Fruit fly (Drosophila melanogaster): Measurements from ENCODE around the gene CG32640.
A peak's percentile ranks its signal among the peaks of the same experiment; 100 is the strongest.

The CG32640 gene

dm6 chrX:13191783-13192182 is 14.0 kb downstream of the CG32640 start, which contains the start of gene CG12723:
Gene CG12723 (minus strand): TSS chrX:13191883.
- 0 out of 2 replicates have a peak, but pooled peaks have one; percentile 14 for TF ChIP-seq Awh (GFP tag; IDR thresholded peaks at IDR 0.05)
- no peak for TF ChIP-seq aop (GFP tag; IDR thresholded peaks at IDR 0.05)
- TF ChIP-seq sd (tag; optimal IDR thresholded peaks at IDR 0.05), result no peak
- 0 out of 2 replicates have a peak, but pooled peaks have one; percentile 5 for TF ChIP-seq Ptx1 (GFP tag; IDR thresholded peaks at IDR 0.05)
- TF ChIP-seq CG3163 (GFP tag; optimal IDR thresholded peaks at IDR 0.05), result no peak
- no peak for TF ChIP-seq oc (tag; optimal IDR thresholded peaks at IDR 0.05)

dm6 chrX:13192239-13192638 is 14.4 kb downstream of the CG32640 start:
- TF ChIP-seq kni (GFP tag; optimal IDR thresholded peaks at IDR 0.05), result no peak
- no peak for TF ChIP-seq Atf6 (GFP tag; IDR thresholded peaks at IDR 0.05)
- TF ChIP-seq zfh1 (GFP tag; IDR thresholded peaks at IDR 0.05), result 0 out of 3 replicates have a peak, but pooled peaks have one; percentile 30
- TF ChIP-seq Blimp-1 (GFP tag; optimal IDR thresholded peaks at IDR 0.05), result peak; percentile 92
- no peak for TF ChIP-seq CG9609 (GFP tag; optimal IDR thresholded peaks at IDR 0.05)
- TF ChIP-seq NC2β (GFP tag; optimal IDR thresholded peaks at IDR 0.05), result no peak
- TF ChIP-seq pfk (GFP tag; optimal IDR thresholded peaks at IDR 0.05), result no peak
- no peak for TF ChIP-seq CG12155 (GFP tag; optimal IDR thresholded peaks at IDR 0.05)
- no peak for TF ChIP-seq CG13296 (GFP tag; optimal IDR thresholded peaks at IDR 0.05)
- no peak for TF ChIP-seq peb (GFP tag; IDR thresholded peaks at IDR 0.05)
- no peak for TF ChIP-seq scrt (GFP tag; optimal IDR thresholded peaks at IDR 0.05)
- no peak for TF ChIP-seq CG6813 (GFP tag; optimal IDR thresholded peaks at IDR 0.05)
- no peak for TF ChIP-seq CG7357 (GFP tag; IDR thresholded peaks at IDR 0.05)
- TF ChIP-seq Pdp1 (GFP tag; optimal IDR thresholded peaks at IDR 0.05), result peak in 1 of 2 experiments; percentile 17
- TF ChIP-seq sens (GFP tag), result peak; percentile 42
- no peak for TF ChIP-seq H15 (GFP tag; IDR thresholded peaks at IDR 0.05)
- no peak for TF ChIP-seq CG4424 (GFP tag; optimal IDR thresholded peaks at IDR 0.05)

- peak; percentile 52 for TF ChIP-seq BEAF-32 (GFP tag; optimal IDR thresholded peaks at IDR 0.05)
- TF ChIP-seq amos (GFP tag; IDR thresholded peaks at IDR 0.05; ENCODE audit: partially characterized antibody), result peak; percentile 47; the same call in 1 of the 2 replicates
- peak; percentile 66; the same call in 3 of the 4 replicates for TF ChIP-seq Dll (GFP tag; IDR thresholded peaks at IDR 0.05; ENCODE audit: partially characterized antibody)
- 0 out of 3 replicates have a peak, but pooled peaks have one; percentile 11 for TF ChIP-seq CG14860 (GFP tag; IDR thresholded peaks at IDR 0.05; ENCODE audit: partially characterized antibody)
- TF ChIP-seq CG2116 (GFP tag; optimal IDR thresholded peaks at IDR 0.05), result peak; percentile 43
- peak; percentile 57 for TF ChIP-seq Scr (GFP tag; IDR thresholded peaks at IDR 0.05; ENCODE audit: partially characterized antibody)
- TF ChIP-seq Pdp1 (GFP tag; optimal IDR thresholded peaks at IDR 0.05), result peak in 1 of 2 experiments; percentile 61
- peak; percentile 71 for TF ChIP-seq CG13287 (GFP tag; IDR thresholded peaks at IDR 0.05; ENCODE audit: partially characterized antibody)
- peak; percentile 49; the same call in 1 of the 2 replicates for TF ChIP-seq MBD-R2 (GFP tag; IDR thresholded peaks at IDR 0.05)
- no peak for TF ChIP-seq grn (GFP tag; optimal IDR thresholded peaks at IDR 0.05)
- TF ChIP-seq CG34224 (GFP tag; IDR thresholded peaks at IDR 0.05; ENCODE audit: partially characterized antibody), result peak; percentile 66
- 0 out of 2 replicates have a peak, but pooled peaks have one; percentile 36 for TF ChIP-seq hbn (GFP tag; IDR thresholded peaks at IDR 0.05; ENCODE audit: partially characterized antibody)
- TF ChIP-seq E2f2 (GFP tag; IDR thresholded peaks at IDR 0.05), result peak; percentile 84
- no peak for TF ChIP-seq CG7963 (GFP tag; IDR thresholded peaks at IDR 0.05; ENCODE audit: partially characterized antibody)
- peak; percentile 73 for TF ChIP-seq Sry-δ (GFP tag; optimal IDR thresholded peaks at IDR 0.05)
- peak; percentile 62 for TF ChIP-seq Dref (GFP tag; IDR thresholded peaks at IDR 0.05)
- TF ChIP-seq pzg (GFP tag; optimal IDR thresholded peaks at IDR 0.05), result peak; percentile 17
- no peak for TF ChIP-seq Rfx (GFP tag; IDR thresholded peaks at IDR 0.05)
- TF ChIP-seq Bgb (GFP tag; IDR thresholded peaks at IDR 0.05; ENCODE audit: partially characterized antibody), result peak; percentile 40
- TF ChIP-seq crp (GFP tag; optimal IDR thresholded peaks at IDR 0.05), result peak in 1 of 2 experiments; percentile 22
- no peak for TF ChIP-seq Sin3A (optimal IDR thresholded peaks at IDR 0.05)
- TF ChIP-seq unc-4 (GFP tag; IDR thresholded peaks at IDR 0.05; ENCODE audit: partially characterized antibody), result peak; percentile 59
- peak; percentile 6 for TF ChIP-seq MESR4 (GFP tag; optimal IDR thresholded peaks at IDR 0.05)
- no peak for TF ChIP-seq CG6854 (GFP tag; optimal IDR thresholded peaks at IDR 0.05)
- no peak for TF ChIP-seq BtbVII (GFP tag; optimal IDR thresholded peaks at IDR 0.05)
These were observed 16.4 kb downstream of the CG32640 start, which contains the start of gene Coq5 for dm6 chrX:13194249-13194648. Gene Coq5 (minus strand): TSS chrX:13194551.

Data from whole organism, embryonic.